Worm (Caenorhabditis elegans) whole organism, L4 larva: Measurements from ENCODE around the gene Y60C6A.3.
A peak's percentile ranks its signal among the peaks of the same experiment; 100 is the strongest.

Experiments
- D1046.2 ChIP-seq: fragments of 200-800 bp; sonication (Bioruptor generic); IDR thresholded peaks from 2 replicates; pipeline ENCODE4 v1.3.6; 2022; ENCODE audit warnings: missing genetic modification characterization, missing compliant biosample characterization
- F10B5.3 ChIP-seq: sonication (generic microtip); optimal IDR thresholded peaks from 2 replicates; lab custom pipeline; 2016; ENCODE audit warnings: mild to moderate bottlenecking, missing genetic modification characterization, missing compliant biosample characterization
- F26F4.8 ChIP-seq: fragments of 200-800 bp; sonication (Bioruptor generic); conservative IDR thresholded peaks from 2 replicates; pipeline ENCODE4 v1.3.6; 2022; ENCODE audit warnings: missing genetic modification characterization, missing compliant biosample characterization
- F44E2.7 ChIP-seq: fragments of 200-800 bp; sonication (Bioruptor generic); IDR thresholded peaks from 2 replicates; pipeline ENCODE4 v2.1.2; 2022; ENCODE audit warnings: missing genetic modification characterization, missing compliant biosample characterization
- R02D3.7 ChIP-seq: fragments of 150-350 bp; sonication (generic microtip); optimal IDR thresholded peaks from 3 replicates; lab custom pipeline; 2014; ENCODE audit warnings: missing biosample characterization, missing genetic modification characterization
- Y105C5A.15 ChIP-seq: fragments of 200-800 bp; sonication (Bioruptor generic); IDR thresholded peaks from 2 replicates; pipeline ENCODE4 v1.3.6; 2022; ENCODE audit warnings: missing genetic modification characterization, missing compliant biosample characterization
- Y48G9A.11 ChIP-seq: fragments of 200-800 bp; sonication (Bioruptor generic); IDR thresholded peaks from 2 replicates; pipeline ENCODE4 v1.3.6; 2022; ENCODE audit warnings: missing genetic modification reagents, missing genetic modification characterization, missing compliant biosample characterization
- Y5F2A.4 ChIP-seq: fragments of 200-800 bp; sonication (Bioruptor generic); optimal IDR thresholded peaks from 2 replicates; lab custom pipeline; 2018; ENCODE audit warnings: mild to moderate bottlenecking, missing genetic modification characterization, missing compliant biosample characterization
- Y75B8A.6 ChIP-seq: fragments of 200-800 bp; sonication (Bioruptor generic); IDR thresholded peaks from 2 replicates; pipeline ENCODE4 v1.3.6; 2022; ENCODE audit warnings: missing genetic modification reagents, missing genetic modification characterization, missing compliant biosample characterization
- ZK337.2 ChIP-seq: fragments of 200-800 bp; sonication (Bioruptor generic); IDR thresholded peaks from 2 replicates; pipeline ENCODE4 v1.3.6; 2022; ENCODE audit warnings: missing genetic modification reagents, missing genetic modification characterization, missing compliant biosample characterization
- ZK546.5 ChIP-seq, 2 experiments: sonication (generic microtip); optimal IDR thresholded peaks; 2 replicates each; lab custom pipeline; 2017; ENCODE audit warnings: missing biosample characterization in 2 of 2, missing genetic modification characterization in 2 of 2
- ama-1 ChIP-seq: fragments of 150-350 bp; optimal IDR thresholded peaks from 2 replicates; lab custom pipeline; 2014; ENCODE audit warnings: inconsistent platforms, mixed read lengths
- arid-1 ChIP-seq: fragments of 200-800 bp; sonication (Bioruptor generic); conservative IDR thresholded peaks from 2 replicates; pipeline ENCODE4 v1.3.6; 2022; ENCODE audit warnings: missing genetic modification reagents, missing genetic modification characterization, missing compliant biosample characterization
- ceh-20 ChIP-seq: fragments of 200-800 bp; sonication (Bioruptor generic); IDR thresholded peaks from 2 replicates; pipeline ENCODE4 v1.3.6; 2022; ENCODE audit warnings: missing genetic modification reagents, missing genetic modification characterization, missing compliant biosample characterization
- ceh-32 ChIP-seq: sonication (generic microtip); optimal IDR thresholded peaks from 2 replicates; lab custom pipeline; 2016; ENCODE audit warnings: mild to moderate bottlenecking, missing genetic modification characterization, missing compliant biosample characterization; ENCODE audit not compliant: poor library complexity
- ceh-44 ChIP-seq: fragments of 200-800 bp; sonication (Bioruptor generic); IDR thresholded peaks from 2 replicates; pipeline ENCODE4 v1.3.6; 2022; ENCODE audit warnings: missing genetic modification reagents, missing genetic modification characterization, missing compliant biosample characterization
- ces-1 ChIP-seq: fragments of 150-350 bp; sonication (generic microtip); optimal IDR thresholded peaks from 4 replicates; lab custom pipeline; 2014; ENCODE audit warnings: missing biosample characterization, missing genetic modification reagents, missing genetic modification characterization
- daf-12 ChIP-seq: fragments of 150-350 bp; optimal IDR thresholded peaks from 2 replicates; lab custom pipeline; 2014; ENCODE audit warnings: missing biosample characterization, missing genetic modification reagents, missing genetic modification characterization
- daf-19 ChIP-seq: fragments of 200-800 bp; sonication (Bioruptor generic); conservative IDR thresholded peaks from 2 replicates; pipeline ENCODE4 v1.3.6; 2022; ENCODE audit warnings: missing genetic modification characterization, missing compliant biosample characterization
- daf-8 ChIP-seq: fragments of 200-800 bp; sonication (Bioruptor generic); IDR thresholded peaks from 2 replicates; pipeline ENCODE4 v1.3.6; 2022; ENCODE audit warnings: missing genetic modification characterization, missing compliant biosample characterization
- dmd-9 ChIP-seq: fragments of 200-800 bp; sonication (Bioruptor generic); IDR thresholded peaks from 2 replicates; pipeline ENCODE4 v1.3.6; 2022; ENCODE audit warnings: missing genetic modification reagents, missing genetic modification characterization, missing compliant biosample characterization
- duxl-1 ChIP-seq: sonication (generic microtip); optimal IDR thresholded peaks from 2 replicates; lab custom pipeline; 2016; ENCODE audit warnings: mild to moderate bottlenecking, missing genetic modification characterization, moderate library complexity, missing compliant biosample characterization; ENCODE audit not compliant: poor library complexity
- hif-1 ChIP-seq, 2 experiments: sonication (generic microtip); optimal IDR thresholded peaks; 2 replicates each; lab custom pipeline; 2016 to 2017; ENCODE audit warnings: missing compliant biosample characterization in 2 of 2, missing genetic modification characterization in 2 of 2, missing genetic modification reagents in 2 of 2, missing genotype in 2 of 2, mild to moderate bottlenecking in 1 of 2
- hlh-30 ChIP-seq: sonication (generic microtip); optimal IDR thresholded peaks from 2 replicates; lab custom pipeline; 2017; ENCODE audit warnings: antibody characterized with exemption, mild to moderate bottlenecking, missing genetic modification characterization, missing compliant biosample characterization; ENCODE audit not compliant: insufficient read depth
- hmg-1.1 ChIP-seq: fragments of 200-800 bp; sonication (Bioruptor generic); IDR thresholded peaks from 2 replicates; pipeline ENCODE4 v1.3.6; 2022; ENCODE audit warnings: missing genetic modification reagents, missing genetic modification characterization, missing compliant biosample characterization
- lin-1 ChIP-seq: fragments of 200-800 bp; sonication (Bioruptor generic); IDR thresholded peaks from 2 replicates; pipeline ENCODE4 v1.3.6; 2022; ENCODE audit warnings: missing genetic modification reagents, missing genetic modification characterization, missing compliant biosample characterization
- lin-13 ChIP-seq: fragments of 150-350 bp; optimal IDR thresholded peaks from 2 replicates; lab custom pipeline; 2014; ENCODE audit warnings: missing biosample characterization, missing genetic modification reagents, missing genetic modification characterization
- lin-39 ChIP-seq: fragments of 150-350 bp; optimal IDR thresholded peaks from 2 replicates; lab custom pipeline; 2014; ENCODE audit warnings: missing biosample characterization, missing genetic modification reagents, missing genetic modification characterization
- lir-3 ChIP-seq: sonication (generic microtip); optimal IDR thresholded peaks from 2 replicates; lab custom pipeline; 2016; ENCODE audit warnings: mild to moderate bottlenecking, missing genetic modification characterization, missing compliant biosample characterization
- madf-5 ChIP-seq, 2 experiments: fragments of 200-800 bp; sonication (Bioruptor generic); IDR thresholded peaks; 2 replicates each; pipeline ENCODE4 v1.3.6; 2022; ENCODE audit warnings: missing compliant biosample characterization in 2 of 2, missing genetic modification characterization in 2 of 2
- madf-9 ChIP-seq: fragments of 200-800 bp; sonication (Bioruptor generic); conservative IDR thresholded peaks from 2 replicates; pipeline ENCODE4 v1.3.6; 2022; ENCODE audit warnings: missing genetic modification reagents, missing genetic modification characterization, missing compliant biosample characterization
- mdl-1 ChIP-seq, 2 experiments: fragments of 150-350 bp in 1 of 2; sonication (generic microtip) in 1 of 2; optimal IDR thresholded peaks; 2 replicates each; lab custom pipeline; 2014 to 2017; ENCODE audit warnings: missing biosample characterization in 2 of 2, missing genetic modification characterization in 2 of 2
- mep-1 ChIP-seq: fragments of 150-350 bp; sonication (generic microtip); optimal IDR thresholded peaks from 3 replicates; lab custom pipeline; 2014; ENCODE audit warnings: missing biosample characterization, missing genetic modification characterization
- nhr-10 ChIP-seq: fragments of 150-350 bp; optimal IDR thresholded peaks from 2 replicates; lab custom pipeline; 2014; ENCODE audit warnings: missing biosample characterization, missing genetic modification characterization
- nhr-102 ChIP-seq: sonication (generic microtip); optimal IDR thresholded peaks from 2 replicates; lab custom pipeline; 2016; ENCODE audit warnings: mild to moderate bottlenecking, missing genetic modification characterization, moderate library complexity, missing compliant biosample characterization
- nhr-111 ChIP-seq: fragments of 200-800 bp; sonication (Bioruptor generic); optimal IDR thresholded peaks from 2 replicates; lab custom pipeline; 2018; ENCODE audit warnings: mild to moderate bottlenecking, missing genetic modification characterization, missing compliant biosample characterization
- nhr-25 ChIP-seq: sonication (generic microtip); optimal IDR thresholded peaks from 2 replicates; lab custom pipeline; 2017; ENCODE audit warnings: missing genetic modification characterization, mild to moderate bottlenecking, missing compliant biosample characterization, antibody characterized with exemption, moderate library complexity, borderline replicate concordance; ENCODE audit not compliant: insufficient read depth
- nhr-41 ChIP-seq: fragments of 200-800 bp; sonication (Bioruptor generic); IDR thresholded peaks from 2 replicates; pipeline ENCODE4 v1.3.6; 2022; ENCODE audit warnings: missing genetic modification reagents, missing genetic modification characterization, missing compliant biosample characterization
- nhr-42 ChIP-seq: fragments of 200-800 bp; sonication (Bioruptor generic); IDR thresholded peaks from 2 replicates; pipeline ENCODE4 v1.3.6; 2022; ENCODE audit warnings: missing genetic modification characterization, missing compliant biosample characterization
- nhr-48 ChIP-seq: sonication (generic microtip); optimal IDR thresholded peaks from 2 replicates; lab custom pipeline; 2016; ENCODE audit warnings: mild to moderate bottlenecking, missing genetic modification characterization, missing compliant biosample characterization
- nhr-77 ChIP-seq: fragments of 150-350 bp; optimal IDR thresholded peaks from 2 replicates; lab custom pipeline; 2014; ENCODE audit warnings: missing biosample characterization, missing genetic modification characterization
- pha-4 ChIP-seq, 2 experiments: fragments of 150-350 bp in 1 of 2; fragments of 200-800 bp in 1 of 2; sonication (Bioruptor generic) in 1 of 2; IDR thresholded peaks in 1 of 2; optimal IDR thresholded peaks in 1 of 2; 2 replicates each; pipeline versions ENCODE4 v1.3.6 to Lab custom; 2014 to 2022; ENCODE audit warnings: missing genetic modification characterization in 2 of 2, missing genetic modification reagents in 2 of 2, missing biosample characterization in 1 of 2, missing compliant biosample characterization in 1 of 2
- rbr-2 ChIP-seq: sonication (generic microtip); optimal IDR thresholded peaks from 2 replicates; lab custom pipeline; 2016; ENCODE audit warnings: missing genotype, missing genetic modification characterization, missing compliant biosample characterization
- saeg-2 ChIP-seq: fragments of 200-800 bp; sonication (Bioruptor generic); IDR thresholded peaks from 2 replicates; pipeline ENCODE4 v1.3.6; 2022; ENCODE audit warnings: missing genetic modification reagents, missing genetic modification characterization, missing compliant biosample characterization
- skn-1 ChIP-seq: fragments of 150-350 bp; optimal IDR thresholded peaks from 2 replicates; lab custom pipeline; 2014; ENCODE audit warnings: missing biosample characterization, missing genetic modification characterization
- spr-1 ChIP-seq: sonication (generic microtip); optimal IDR thresholded peaks from 2 replicates; lab custom pipeline; 2016; ENCODE audit warnings: mild to moderate bottlenecking, missing genetic modification characterization, missing compliant biosample characterization
- tag-97 ChIP-seq: fragments of 200-800 bp; sonication (Bioruptor generic); IDR thresholded peaks from 2 replicates; pipeline ENCODE4 v1.3.6; 2022; ENCODE audit warnings: missing genetic modification characterization, missing compliant biosample characterization
- zip-11 ChIP-seq: fragments of 200-800 bp; sonication (Bioruptor generic); IDR thresholded peaks from 2 replicates; pipeline ENCODE4 v1.3.6; 2022; ENCODE audit warnings: missing genetic modification characterization, missing compliant biosample characterization

The Y60C6A.3 gene

ce11 chrV:4826710-4827380 is 41.2 kb downstream of the Y60C6A.3 start, which contains the start of the genes hsp-6 and C37H5.5:
TSS of gene hsp-6 (minus strand) at chrV:4826760.
TSS of gene C37H5.5 (plus strand) at chrV:4827360.
- TF ChIP-seq ceh-32 (no peak), hlh-30 (tag; lab: Kevin White, UChicago) (peak; percentile 99), Y5F2A.4 (GFP tag; lab: Kevin White, UChicago) (no peak), arid-1 (GFP tag; lab: Robert Waterston, UW) (peak; percentile 59; the same call in 1 of the 2 replicates), mep-1 (tag; lab: Kevin White, UChicago) (peak; percentile 92), nhr-48 (tag; lab: Kevin White, UChicago) (peak; percentile 50), dmd-9 (no peak), hif-1 (tag; optimal IDR thresholded peaks at IDR 0.05; lab: Kevin White, UChicago) (peak in 1 of 2 experiments; percentile 76), Y105C5A.15 (0 out of 2 replicates have a peak, but pooled peaks have one; percentile 64), madf-9 (0 out of 2 replicates have a peak, but pooled peaks have one; percentile 25), daf-8 (GFP tag; lab: Robert Waterston, UW) (no peak), F44E2.7 (GFP tag; lab: Robert Waterston, UW) (no peak), duxl-1 (tag; lab: Kevin White, UChicago) (peak; percentile 40), nhr-42 (GFP tag; lab: Robert Waterston, UW) (peak; percentile 64; the same call in 1 of the 2 replicates), ceh-44 (peak; percentile 23; the same call in 1 of the 2 replicates), nhr-10 (tag; lab: Kevin White, UChicago) (no peak), Y75B8A.6 (GFP tag; lab: Robert Waterston, UW) (no peak), ces-1 (GFP tag; lab: Kevin White, UChicago) (no peak), lin-39 (tag; lab: Kevin White, UChicago) (no peak), ZK337.2 (GFP tag; lab: Robert Waterston, UW) (0 out of 2 replicates have a peak, but pooled peaks have one; percentile 18), Y48G9A.11 (GFP tag; lab: Robert Waterston, UW) (no peak), zip-11 (GFP tag; lab: Robert Waterston, UW) (no peak), nhr-41 (GFP tag; lab: Robert Waterston, UW) (no peak), nhr-77 (tag; lab: Kevin White, UChicago) (peak; percentile 79), pha-4 (GFP tag; IDR thresholded peaks at IDR 0.05; lab: Robert Waterston, UW) (peak; percentile 70), pha-4 (tag; optimal IDR thresholded peaks at IDR 0.05; lab: Kevin White, UChicago) (no peak), nhr-25 (tag; lab: Kevin White, UChicago) (no peak), madf-5 (GFP tag; IDR thresholded peaks at IDR 0.05; lab: Robert Waterston, UW) (no peak), lin-13 (GFP tag; lab: Kevin White, UChicago) (peak; percentile 86), lir-3 (tag; lab: Kevin White, UChicago) (no peak), lin-1 (GFP tag; lab: Robert Waterston, UW) (no peak), skn-1 (tag; lab: Kevin White, UChicago) (no peak), F10B5.3 (no peak), daf-12 (no peak), tag-97 (no peak), nhr-111 (GFP tag; lab: Kevin White, UChicago) (no peak), nhr-102 (tag; lab: Kevin White, UChicago) (peak; percentile 59), ZK546.5 (tag; optimal IDR thresholded peaks at IDR 0.05; lab: Kevin White, UChicago) (no peak), F26F4.8 (GFP tag; lab: Robert Waterston, UW) (no peak), ama-1 (lab: Kevin White, UChicago) (peak; percentile 26), rbr-2 (peak; percentile 75), saeg-2 (GFP tag; lab: Robert Waterston, UW) (no peak), D1046.2 (GFP tag; lab: Robert Waterston, UW) (no peak), mdl-1 (tag; optimal IDR thresholded peaks at IDR 0.05; lab: Kevin White, UChicago) (peak in 1 of 2 experiments; percentile 78), spr-1 (tag; lab: Kevin White, UChicago) (peak; percentile 70), R02D3.7 (tag; lab: Kevin White, UChicago) (no peak), ceh-20 (GFP tag; lab: Robert Waterston, UW) (peak; percentile 66; the same call in 1 of the 2 replicates), hmg-1.1 (GFP tag; lab: Robert Waterston, UW) (peak; percentile 76), daf-19 (no peak)
